Worm (Caenorhabditis elegans) whole organism, L4/young adult: Measurements from ENCODE around the gene nep-26.
"Not testable (repeated sequence)": the region's sequence is repeated elsewhere in the genome, so short reads cannot be mapped to it uniquely, and the experiment has no call there.

Experiments used
- W03F9.2 ChIP-seq: fragments of 150-350 bp; optimal IDR thresholded peaks from 2 replicates; lab custom pipeline; 2014; ENCODE audit warnings: missing biosample characterization, missing genetic modification characterization
- dao-5 ChIP-seq: sonication (generic microtip); optimal IDR thresholded peaks from 2 replicates; lab custom pipeline; 2016; ENCODE audit warnings: missing genotype, missing genetic modification characterization, moderate library complexity, missing compliant biosample characterization
- him-1 ChIP-seq: sonication (generic microtip); optimal IDR thresholded peaks from 2 replicates; lab custom pipeline; 2016; ENCODE audit warnings: missing genotype, missing genetic modification reagents, missing genetic modification characterization, missing compliant biosample characterization

Gene nep-26

ce11 chrII:10247594-10248283 is 52.2 kb downstream of the nep-26 start, which contains the start of gene nrde-2:
Gene nrde-2 (minus strand): TSS chrII:10247638.
- TF ChIP-seq W03F9.2, dao-5, him-1 (tag; lab: Kevin White, UChicago): not testable (repeated sequence)

ce11 chrII:10247154-10247553 is 52.8 kb downstream of the nep-26 start:
- no peak for TF ChIP-seq him-1 (tag; lab: Kevin White, UChicago)
- no peak for TF ChIP-seq W03F9.2 (tag; lab: Kevin White, UChicago)
- no peak for TF ChIP-seq dao-5 (tag; lab: Kevin White, UChicago)

ce11 chrII:10245612-10246011 is 54.3 kb downstream of the nep-26 start:
- TF ChIP-seq him-1 (tag; lab: Kevin White, UChicago) (no peak), W03F9.2 (tag; lab: Kevin White, UChicago) (no peak), dao-5 (tag; lab: Kevin White, UChicago) (no peak)

- TF ChIP-seq W03F9.2 (tag; lab: Kevin White, UChicago), result no peak
- TF ChIP-seq dao-5 (tag; lab: Kevin White, UChicago), result no peak
- no peak for TF ChIP-seq him-1 (tag; lab: Kevin White, UChicago)
These were observed 57.6 kb downstream of the nep-26 start, which contains the start of gene mrps-14 for ce11 chrII:10242294-10242693. Gene mrps-14 (minus strand): TSS chrII:10242490.

- no peak for TF ChIP-seq him-1 (tag; lab: Kevin White, UChicago)
- TF ChIP-seq dao-5 (tag; lab: Kevin White, UChicago), result no peak
- TF ChIP-seq W03F9.2 (tag; lab: Kevin White, UChicago), result no peak
These were observed 60.3 kb downstream of the nep-26 start, which contains the start of gene mec-15 for ce11 chrII:10239595-10239994. Gene mec-15 (minus strand): TSS chrII:10239695.

ce11 chrII:10234398-10234797 is 65.5 kb downstream of the nep-26 start, which contains the start of gene ubxn-5:
Gene ubxn-5 (minus strand): TSS chrII:10234498.
- TF ChIP-seq him-1 (tag; lab: Kevin White, UChicago) (no peak), W03F9.2 (tag; lab: Kevin White, UChicago) (no peak), dao-5 (tag; lab: Kevin White, UChicago) (no peak)
